Fruit fly (Drosophila melanogaster) whole organism, prepupa: ENCODE data around the gene CG42371.

Experiments used
- CG10631 ChIP-seq: fragments of 200-800 bp; sonication (Bioruptor generic); optimal IDR thresholded peaks from 2 replicates; lab custom pipeline; 2016; ENCODE audit warnings: missing biosample characterization, missing genetic modification characterization
- CG10669 ChIP-seq: fragments of 200-800 bp; sonication (Bioruptor generic); optimal IDR thresholded peaks from 3 replicates; lab custom pipeline; 2018; ENCODE audit warnings: missing biosample characterization, mild to moderate bottlenecking, missing genetic modification characterization, moderate library complexity
- CG11294 ChIP-seq: fragments of 200-800 bp; sonication (Bioruptor generic); IDR thresholded peaks from 2 replicates; pipeline ENCODE4 v1.3.6; 2022; ENCODE audit warnings: missing biosample characterization, missing genetic modification characterization
- CG11762 ChIP-seq: fragments of 200-800 bp; sonication (Bioruptor generic); optimal IDR thresholded peaks from 3 replicates; lab custom pipeline; 2016; ENCODE audit warnings: missing biosample characterization, missing genetic modification characterization; ENCODE audit not compliant: insufficient read depth
- CG11902 ChIP-seq: fragments of 200-800 bp; sonication (Bioruptor generic); optimal IDR thresholded peaks from 3 replicates; lab custom pipeline; 2016; ENCODE audit warnings: missing biosample characterization, missing genetic modification characterization
- CG15336 ChIP-seq: fragments of 200-800 bp; sonication (Bioruptor generic); IDR thresholded peaks from 2 replicates; pipeline ENCODE4 v1.3.6; 2022; ENCODE audit warnings: missing biosample characterization, missing genetic modification characterization
- CG1621 ChIP-seq: fragments of 200-800 bp; sonication (Bioruptor generic); optimal IDR thresholded peaks from 3 replicates; lab custom pipeline; 2018; ENCODE audit warnings: missing biosample characterization, mild to moderate bottlenecking, missing genetic modification characterization
- CG16779 ChIP-seq: fragments of 200-800 bp; sonication (Bioruptor generic); optimal IDR thresholded peaks from 3 replicates; lab custom pipeline; 2017; ENCODE audit warnings: missing biosample characterization, mild to moderate bottlenecking, missing genetic modification characterization
- CG3032 ChIP-seq: fragments of 200-800 bp; optimal IDR thresholded peaks from 2 replicates; lab custom pipeline; 2019; ENCODE audit warnings: missing biosample characterization, mild to moderate bottlenecking, missing genetic modification characterization, moderate library complexity
- CG31627 ChIP-seq: fragments of 200-800 bp; sonication (Bioruptor generic); optimal IDR thresholded peaks from 3 replicates; lab custom pipeline; 2016; ENCODE audit warnings: missing biosample characterization, missing genetic modification characterization
- CG32006 ChIP-seq: fragments of 200-800 bp; sonication (Bioruptor generic); optimal IDR thresholded peaks from 3 replicates; lab custom pipeline; 2017; ENCODE audit warnings: missing biosample characterization, mild to moderate bottlenecking, missing genetic modification characterization
- CG34406 ChIP-seq: fragments of 200-800 bp; sonication (Bioruptor generic); optimal IDR thresholded peaks from 3 replicates; lab custom pipeline; 2016; ENCODE audit warnings: missing biosample characterization, missing genetic modification characterization
- CG3919 ChIP-seq: fragments of 200-800 bp; sonication (Bioruptor generic); optimal IDR thresholded peaks from 3 replicates; lab custom pipeline; 2016; ENCODE audit warnings: missing biosample characterization, missing genetic modification characterization
- CG4318 ChIP-seq: fragments of 200-800 bp; sonication (Bioruptor generic); optimal IDR thresholded peaks from 3 replicates; lab custom pipeline; 2017; ENCODE audit warnings: missing biosample characterization, mild to moderate bottlenecking, missing genetic modification characterization
- CG6276 ChIP-seq: fragments of 200-800 bp; sonication (Bioruptor generic); optimal IDR thresholded peaks from 2 replicates; lab custom pipeline; 2017; ENCODE audit warnings: missing biosample characterization, mild to moderate bottlenecking, missing genetic modification characterization
- CG6792 ChIP-seq: fragments of 200-800 bp; sonication (Bioruptor generic); optimal IDR thresholded peaks from 3 replicates; lab custom pipeline; 2016; ENCODE audit warnings: missing biosample characterization, missing genetic modification characterization
- CG6808 ChIP-seq: fragments of 200-800 bp; sonication (Bioruptor generic); optimal IDR thresholded peaks from 3 replicates; lab custom pipeline; 2017; ENCODE audit warnings: missing biosample characterization, missing genetic modification characterization, mild to moderate bottlenecking, moderate library complexity, missing genetic modification reagents
- CG8119 ChIP-seq: fragments of 200-800 bp; sonication (Bioruptor generic); IDR thresholded peaks from 3 replicates; pipeline ENCODE4 v1.3.6; 2022; ENCODE audit warnings: missing biosample characterization, missing genetic modification characterization
- CG8632 ChIP-seq: fragments of 200-800 bp; sonication (Bioruptor generic); optimal IDR thresholded peaks from 3 replicates; lab custom pipeline; 2016; ENCODE audit warnings: missing biosample characterization, missing genetic modification characterization
- CG9139 ChIP-seq: fragments of 200-800 bp; sonication (Bioruptor generic); optimal IDR thresholded peaks from 3 replicates; lab custom pipeline; 2017; ENCODE audit warnings: missing biosample characterization, mild to moderate bottlenecking, missing genetic modification characterization
- Eip75B ChIP-seq: fragments of 200-800 bp; sonication (Bioruptor generic); optimal IDR thresholded peaks from 3 replicates; lab custom pipeline; 2016; ENCODE audit warnings: missing biosample characterization, missing genetic modification characterization
- Eip93F ChIP-seq: fragments of 200-800 bp; sonication (Bioruptor generic); optimal IDR thresholded peaks from 2 replicates; lab custom pipeline; 2016; ENCODE audit warnings: missing biosample characterization, mild to moderate bottlenecking, missing genetic modification characterization
- Ets21C ChIP-seq: fragments of 200-800 bp; sonication (Bioruptor generic); optimal IDR thresholded peaks from 3 replicates; lab custom pipeline; 2016; ENCODE audit warnings: missing biosample characterization, missing genetic modification characterization
- Ets96B ChIP-seq: fragments of 200-800 bp; optimal IDR thresholded peaks from 2 replicates; lab custom pipeline; 2019; ENCODE audit warnings: missing biosample characterization, mild to moderate bottlenecking, missing genetic modification characterization, moderate library complexity
- Gug ChIP-seq: fragments of 200-800 bp; sonication (Bioruptor generic); IDR thresholded peaks from 2 replicates; pipeline ENCODE4 v1.3.6; 2022; ENCODE audit warnings: missing biosample characterization, missing genetic modification characterization
- Hr38 ChIP-seq: sonication (Bioruptor generic); optimal IDR thresholded peaks from 2 replicates; lab custom pipeline; 2016; ENCODE audit warnings: missing biosample characterization, missing genetic modification characterization
- Hr39 ChIP-seq: fragments of 200-800 bp; sonication (Bioruptor generic); optimal IDR thresholded peaks from 2 replicates; lab custom pipeline; 2016; ENCODE audit warnings: missing biosample characterization, missing genetic modification characterization
- Hr4 ChIP-seq: fragments of 200-800 bp; sonication (Bioruptor generic); optimal IDR thresholded peaks from 3 replicates; lab custom pipeline; 2016; ENCODE audit warnings: missing biosample characterization, missing genetic modification characterization
- Met ChIP-seq: fragments of 200-800 bp; sonication (Bioruptor generic); optimal IDR thresholded peaks from 3 replicates; lab custom pipeline; 2016; ENCODE audit warnings: missing biosample characterization, missing genetic modification characterization
- OdsH ChIP-seq: fragments of 200-800 bp; sonication (Bioruptor generic); optimal IDR thresholded peaks from 3 replicates; lab custom pipeline; 2016; ENCODE audit warnings: missing biosample characterization, missing genetic modification characterization
- Smox ChIP-seq: fragments of 200-800 bp; sonication (Bioruptor generic); optimal IDR thresholded peaks from 3 replicates; lab custom pipeline; 2016; ENCODE audit warnings: missing biosample characterization, missing genetic modification characterization
- Sox102F ChIP-seq: fragments of 200-800 bp; sonication (Bioruptor generic); optimal IDR thresholded peaks from 2 replicates; lab custom pipeline; 2016; ENCODE audit warnings: missing biosample characterization, mild to moderate bottlenecking, missing genetic modification characterization
- achi ChIP-seq: fragments of 200-800 bp; sonication (Bioruptor generic); optimal IDR thresholded peaks from 3 replicates; lab custom pipeline; 2016; ENCODE audit warnings: missing biosample characterization, missing genetic modification characterization
- cyc ChIP-seq: fragments of 200-800 bp; sonication (Bioruptor generic); optimal IDR thresholded peaks from 3 replicates; lab custom pipeline; 2016; ENCODE audit warnings: missing biosample characterization, missing genetic modification characterization
- dsx ChIP-seq: fragments of 200-800 bp; optimal IDR thresholded peaks from 3 replicates; lab custom pipeline; 2019; ENCODE audit warnings: missing biosample characterization, mild to moderate bottlenecking, missing genetic modification characterization, moderate library complexity; ENCODE audit not compliant: poor library complexity, severe bottlenecking
- eg ChIP-seq: fragments of 200-800 bp; sonication (Bioruptor generic); IDR thresholded peaks from 3 replicates; pipeline ENCODE4 v1.3.6; 2022; ENCODE audit warnings: missing biosample characterization, missing genetic modification characterization
- esn ChIP-seq: fragments of 200-800 bp; sonication (Bioruptor generic); optimal IDR thresholded peaks from 2 replicates; lab custom pipeline; 2016; ENCODE audit warnings: missing biosample characterization, mild to moderate bottlenecking, missing genetic modification characterization, moderate library complexity
- fd59A ChIP-seq: fragments of 200-800 bp; sonication (Bioruptor generic); optimal IDR thresholded peaks from 2 replicates; lab custom pipeline; 2017; ENCODE audit warnings: missing biosample characterization, mild to moderate bottlenecking, missing genetic modification characterization, missing genetic modification reagents
- fd85E ChIP-seq: fragments of 200-800 bp; sonication (Bioruptor generic); optimal IDR thresholded peaks from 3 replicates; lab custom pipeline; 2016; ENCODE audit warnings: missing biosample characterization, missing genetic modification characterization
- fkh ChIP-seq: fragments of 200-800 bp; sonication (Bioruptor generic); optimal IDR thresholded peaks from 3 replicates; lab custom pipeline; 2017; ENCODE audit warnings: missing biosample characterization, mild to moderate bottlenecking, missing genetic modification characterization, moderate library complexity
- net ChIP-seq: fragments of 200-800 bp; sonication (Bioruptor generic); optimal IDR thresholded peaks from 3 replicates; lab custom pipeline; 2016; ENCODE audit warnings: missing biosample characterization, missing genetic modification characterization
- pdm3 ChIP-seq: fragments of 200-800 bp; sonication (Bioruptor generic); optimal IDR thresholded peaks from 3 replicates; lab custom pipeline; 2016; ENCODE audit warnings: missing biosample characterization, missing genetic modification characterization
- salr ChIP-seq, 2 experiments: fragments of 200-800 bp; sonication (Bioruptor generic); optimal IDR thresholded peaks; 3 replicates each; lab custom pipeline; 2016 to 2018; ENCODE audit warnings: missing biosample characterization in 2 of 2, missing genetic modification characterization in 2 of 2, mild to moderate bottlenecking in 1 of 2
- ss ChIP-seq, 2 experiments: fragments of 200-800 bp; sonication (Bioruptor generic); optimal IDR thresholded peaks; 2 replicates in 1 of 2; 3 replicates in 1 of 2; lab custom pipeline; 2017 to 2018; ENCODE audit warnings: mild to moderate bottlenecking in 2 of 2, missing biosample characterization in 2 of 2, missing genetic modification characterization in 2 of 2, moderate library complexity in 1 of 2
- svp ChIP-seq: fragments of 200-800 bp; sonication (Bioruptor generic); peaks from one replicate; lab custom pipeline; 2016; ENCODE audit warnings: missing biosample characterization, missing genetic modification characterization
- topi ChIP-seq: fragments of 200-800 bp; sonication (Bioruptor generic); optimal IDR thresholded peaks from 3 replicates; lab custom pipeline; 2016; ENCODE audit warnings: missing biosample characterization, missing genetic modification characterization
- vri ChIP-seq: fragments of 200-800 bp; sonication (Bioruptor generic); optimal IDR thresholded peaks from 3 replicates; lab custom pipeline; 2016; ENCODE audit warnings: missing biosample characterization, mild to moderate bottlenecking, missing genetic modification characterization

The CG42371 gene

DNA sequence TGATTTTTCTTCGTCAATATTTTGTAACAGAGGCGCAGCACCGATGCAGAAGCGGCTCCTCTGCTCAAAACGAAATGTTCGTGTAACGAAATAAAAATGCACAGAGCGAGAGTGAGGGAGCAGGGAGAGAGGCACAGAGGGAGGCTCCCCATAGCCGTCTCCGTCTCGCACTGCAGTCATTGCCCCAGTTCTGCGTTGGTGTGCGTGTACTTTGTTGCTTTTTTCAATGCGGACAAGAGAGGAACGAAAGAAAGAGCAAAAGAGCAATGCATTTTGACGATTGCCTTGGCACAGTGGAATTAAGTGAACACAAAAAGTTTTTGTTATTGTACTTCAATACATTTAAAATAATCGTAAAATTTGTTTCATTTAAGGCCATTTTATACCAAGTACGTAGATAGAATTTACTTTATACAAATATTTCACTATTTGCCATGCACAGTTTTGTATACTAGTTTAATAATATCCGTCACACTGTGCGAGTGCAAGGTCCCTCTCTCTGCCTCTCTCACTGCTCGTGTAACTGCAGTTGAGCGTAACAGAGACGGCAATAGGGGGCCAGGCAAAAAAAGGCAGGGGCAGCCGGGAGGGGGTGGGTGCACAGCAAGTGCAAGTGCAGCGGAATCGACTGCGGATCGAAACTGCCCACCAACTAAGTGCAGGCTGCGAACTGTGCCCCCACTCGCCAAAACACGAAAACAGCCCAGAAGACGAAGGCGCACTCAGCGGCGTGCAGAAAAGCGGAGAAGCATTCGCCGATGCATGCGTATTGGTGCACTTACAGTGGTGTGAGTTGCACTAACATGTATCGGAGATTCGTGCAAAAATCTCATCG lies 14.8 kb downstream of the CG42371 start (continued):
- TF ChIP-seq cyc (GFP tag; lab: Kevin White, UChicago) (peak; percentile 100), fd59A (peak; percentile 99), CG34406 (GFP tag; lab: Kevin White, UChicago) (peak; percentile 100), esn (peak; percentile 100), dsx (GFP tag; lab: Kevin White, UChicago) (peak; percentile 99), Hr39 (peak; percentile 100), svp (GFP tag; lab: Kevin White, UChicago) (peak; percentile 100), eg (GFP tag; lab: Robert Waterston, UW) (peak; percentile 100), Eip75B (GFP tag; lab: Kevin White, UChicago) (peak; percentile 100), Smox (GFP tag; lab: Kevin White, UChicago) (peak; percentile 100), OdsH (GFP tag; lab: Kevin White, UChicago) (peak; percentile 100), ss (GFP tag; optimal IDR thresholded peaks at IDR 0.05; lab: Kevin White, UChicago) (peak; percentile 100), Ets96B (tag; lab: Kevin White, UChicago) (peak; percentile 100), Eip93F (GFP tag; lab: Kevin White, UChicago) (no peak), CG4318 (GFP tag; lab: Kevin White, UChicago) (peak; percentile 100), CG6808 (peak; percentile 99), CG6276 (GFP tag; lab: Kevin White, UChicago) (peak; percentile 100), CG15336 (peak; percentile 100), CG1621 (tag; lab: Kevin White, UChicago) (peak; percentile 99), CG6792 (GFP tag; lab: Kevin White, UChicago) (peak; percentile 100), salr (GFP tag; optimal IDR thresholded peaks at IDR 0.05; lab: Kevin White, UChicago) (peak; percentile 99 to 100), Hr4 (GFP tag; lab: Kevin White, UChicago) (peak; percentile 100), net (GFP tag; lab: Kevin White, UChicago) (peak; percentile 100), pdm3 (peak; percentile 100), fd85E (peak; percentile 98), CG8632 (GFP tag; lab: Kevin White, UChicago) (peak; percentile 100), CG11902 (GFP tag; lab: Kevin White, UChicago) (peak; percentile 99), CG10631 (GFP tag; lab: Kevin White, UChicago) (peak; percentile 100), CG10669 (GFP tag; lab: Kevin White, UChicago) (peak; percentile 100), CG16779 (tag; lab: Kevin White, UChicago) (peak; percentile 99), vri (GFP tag; lab: Kevin White, UChicago) (peak; percentile 99), CG3032 (tag; lab: Kevin White, UChicago) (peak; percentile 100), Sox102F (GFP tag; lab: Kevin White, UChicago) (peak; percentile 100), CG9139 (peak; percentile 100)

DNA sequence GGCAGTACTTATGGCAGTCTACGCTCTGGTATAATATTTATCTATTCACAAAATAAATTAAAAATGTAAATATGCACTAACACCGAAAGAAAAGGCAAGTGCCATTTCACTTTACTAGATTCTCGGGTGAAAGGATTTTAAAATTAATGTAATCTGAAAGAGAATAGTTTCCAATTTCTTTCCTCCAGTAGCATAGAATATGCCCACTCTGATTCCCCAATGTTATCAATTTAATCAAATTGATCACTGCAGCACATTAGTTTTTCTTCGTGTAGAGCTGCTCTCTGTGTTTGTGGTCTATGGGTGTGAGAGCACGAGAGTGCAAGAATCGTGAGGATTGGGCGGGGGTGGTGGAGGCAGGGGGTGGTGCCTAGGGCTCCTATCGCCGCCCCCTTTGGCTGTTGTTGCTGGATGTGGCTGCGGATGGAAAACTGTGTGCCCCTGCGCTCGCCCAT lies 15.9 kb downstream of the CG42371 start:
- TF ChIP-seq Gug (GFP tag; lab: Robert Waterston, UW) (peak; percentile 80), CG11762 (GFP tag; lab: Kevin White, UChicago) (peak; percentile 79), CG32006 (GFP tag; lab: Kevin White, UChicago) (peak; percentile 99), Hr39 (peak; percentile 81), CG8119 (GFP tag; lab: Robert Waterston, UW) (peak; percentile 93), Ets96B (tag; lab: Kevin White, UChicago) (peak; percentile 85), pdm3 (peak; percentile 89), cyc (GFP tag; lab: Kevin White, UChicago) (peak; percentile 80), CG8632 (GFP tag; lab: Kevin White, UChicago) (peak; percentile 79), Hr4 (GFP tag; lab: Kevin White, UChicago) (peak; percentile 96), CG11902 (GFP tag; lab: Kevin White, UChicago) (peak; percentile 69), Eip93F (GFP tag; lab: Kevin White, UChicago) (no peak), achi (GFP tag; lab: Kevin White, UChicago) (peak; percentile 90), CG3919 (GFP tag; lab: Kevin White, UChicago) (peak; percentile 92), Ets21C (peak; percentile 75), fkh (GFP tag; lab: Kevin White, UChicago) (peak; percentile 90), topi (GFP tag; lab: Kevin White, UChicago) (peak; percentile 87), CG31627 (peak; percentile 83), fd59A (peak; percentile 90), CG15336 (peak; percentile 93), Eip75B (GFP tag; lab: Kevin White, UChicago) (peak; percentile 89), Met (GFP tag; lab: Kevin White, UChicago) (peak; percentile 83), CG10669 (GFP tag; lab: Kevin White, UChicago) (peak; percentile 85), CG11294 (GFP tag; lab: Robert Waterston, UW) (peak; percentile 86), Hr38 (GFP tag; lab: Kevin White, UChicago) (no peak)
